Worm (Caenorhabditis elegans) whole organism, young adult: ENCODE measurements around the gene T21B10.4.

ENCODE experiments used
- C06A6.2 ChIP-seq: fragments of 200-800 bp; sonication (Bioruptor generic); conservative IDR thresholded peaks from 2 replicates; pipeline ENCODE4 v1.3.6; 2022; ENCODE audit warnings: missing genetic modification characterization, missing compliant biosample characterization
- C17E4.6 ChIP-seq: fragments of 200-800 bp; sonication (Bioruptor generic); IDR thresholded peaks from 2 replicates; pipeline ENCODE4 v1.3.6; 2022; ENCODE audit warnings: missing genetic modification reagents, missing genetic modification characterization, missing compliant biosample characterization
- F52B5.7 ChIP-seq: sonication (generic microtip); optimal IDR thresholded peaks from 2 replicates; lab custom pipeline; 2016; ENCODE audit warnings: mild to moderate bottlenecking, missing genetic modification characterization, missing compliant biosample characterization
- K12H6.12 ChIP-seq: fragments of 200-800 bp; sonication (Bioruptor generic); optimal IDR thresholded peaks from 2 replicates; lab custom pipeline; 2018; ENCODE audit warnings: mild to moderate bottlenecking, missing genetic modification characterization, missing compliant biosample characterization
- T07F8.4 ChIP-seq: sonication (generic microtip); optimal IDR thresholded peaks from 2 replicates; lab custom pipeline; 2016; ENCODE audit warnings: mild to moderate bottlenecking, missing genetic modification characterization, moderate library complexity, missing compliant biosample characterization
- Y67H2A.10 ChIP-seq: fragments of 200-800 bp; sonication (Bioruptor generic); conservative IDR thresholded peaks from 2 replicates; pipeline ENCODE4 v1.3.6; 2022; ENCODE audit warnings: missing genetic modification reagents, missing genetic modification characterization, missing compliant biosample characterization
- Y79H2A.3 ChIP-seq: fragments of 200-800 bp; sonication (Bioruptor generic); conservative IDR thresholded peaks from 2 replicates; pipeline ENCODE4 v1.3.6; 2022; ENCODE audit warnings: missing genetic modification reagents, missing genetic modification characterization, missing compliant biosample characterization
- Y95B8A.8 ChIP-seq: fragments of 200-800 bp; sonication (Bioruptor generic); IDR thresholded peaks from 2 replicates; pipeline ENCODE4 v1.3.6; 2022; ENCODE audit warnings: missing genetic modification reagents, missing genetic modification characterization, missing compliant biosample characterization
- aptf-2 ChIP-seq: fragments of 200-800 bp; sonication (Bioruptor generic); conservative IDR thresholded peaks from 2 replicates; pipeline ENCODE4 v1.3.6; 2022; ENCODE audit warnings: missing genetic modification reagents, missing genetic modification characterization, missing compliant biosample characterization
- aptf-3 ChIP-seq: fragments of 200-800 bp; sonication (Bioruptor generic); IDR thresholded peaks from 2 replicates; pipeline ENCODE4 v1.3.6; 2022; ENCODE audit warnings: missing genetic modification characterization, missing compliant biosample characterization
- atf-7 ChIP-seq: sonication (generic microtip); optimal IDR thresholded peaks from 2 replicates; lab custom pipeline; 2017; ENCODE audit warnings: mild to moderate bottlenecking, missing genetic modification characterization, missing compliant biosample characterization
- attf-6 ChIP-seq: fragments of 200-800 bp; sonication (Bioruptor generic); IDR thresholded peaks from 2 replicates; pipeline ENCODE4 v1.3.6; 2022; ENCODE audit warnings: missing genetic modification reagents, missing genetic modification characterization, missing compliant biosample characterization
- bed-2 ChIP-seq: fragments of 200-800 bp; sonication (Bioruptor generic); IDR thresholded peaks from 2 replicates; pipeline ENCODE4 v1.3.6; 2022; ENCODE audit warnings: missing genetic modification reagents, missing genetic modification characterization, missing compliant biosample characterization
- cebp-2 ChIP-seq: fragments of 200-800 bp; sonication (Bioruptor generic); IDR thresholded peaks from 2 replicates; pipeline ENCODE4 v1.3.6; 2022; ENCODE audit warnings: missing genetic modification characterization, missing compliant biosample characterization
- ceh-40 ChIP-seq: fragments of 200-800 bp; sonication (Bioruptor generic); IDR thresholded peaks from 2 replicates; pipeline ENCODE4 v1.3.6; 2022; ENCODE audit warnings: missing genetic modification characterization, missing compliant biosample characterization
- ceh-79 ChIP-seq: sonication (generic microtip); optimal IDR thresholded peaks from 2 replicates; lab custom pipeline; 2017; ENCODE audit warnings: mild to moderate bottlenecking, missing genetic modification characterization, missing compliant biosample characterization
- chd-7 ChIP-seq: sonication (generic microtip); optimal IDR thresholded peaks from 2 replicates; lab custom pipeline; 2016; ENCODE audit warnings: mild to moderate bottlenecking, missing genetic modification characterization, moderate library complexity, missing compliant biosample characterization
- die-1 ChIP-seq: sonication (generic microtip); optimal IDR thresholded peaks from 2 replicates; lab custom pipeline; 2016; ENCODE audit warnings: missing genotype, mild to moderate bottlenecking, missing genetic modification characterization, missing compliant biosample characterization
- dox-1 ChIP-seq: fragments of 200-800 bp; sonication (Bioruptor generic); IDR thresholded peaks from 2 replicates; pipeline ENCODE4 v1.3.6; 2022; ENCODE audit warnings: missing genetic modification reagents, missing genetic modification characterization, missing compliant biosample characterization
- egrh-3 ChIP-seq: fragments of 200-800 bp; sonication (Bioruptor generic); IDR thresholded peaks from 2 replicates; pipeline ENCODE4 v1.3.6; 2022; ENCODE audit warnings: missing genetic modification reagents, missing genetic modification characterization, missing compliant biosample characterization
- ekl-4 ChIP-seq: fragments of 200-800 bp; sonication (Bioruptor generic); IDR thresholded peaks from 2 replicates; pipeline ENCODE4 v1.3.6; 2022; ENCODE audit warnings: missing genetic modification reagents, missing genetic modification characterization, missing compliant biosample characterization
- let-526 ChIP-seq: fragments of 200-800 bp; sonication (Bioruptor generic); IDR thresholded peaks from 2 replicates; pipeline ENCODE4 v1.3.6; 2022; ENCODE audit warnings: missing genetic modification reagents, missing genetic modification characterization, missing compliant biosample characterization
- madf-8 ChIP-seq: fragments of 200-800 bp; sonication (Bioruptor generic); conservative IDR thresholded peaks from 2 replicates; pipeline ENCODE4 v1.3.6; 2022; ENCODE audit warnings: missing genetic modification reagents, missing genetic modification characterization, missing compliant biosample characterization
- nfya-2 ChIP-seq: fragments of 200-800 bp; sonication (Bioruptor generic); IDR thresholded peaks from 2 replicates; pipeline ENCODE4 v1.3.6; 2022; ENCODE audit warnings: missing genetic modification reagents, missing genetic modification characterization, missing compliant biosample characterization
- nhr-80 ChIP-seq: sonication (generic microtip); optimal IDR thresholded peaks from 2 replicates; lab custom pipeline; 2016; ENCODE audit warnings: missing genetic modification characterization, missing compliant biosample characterization
- sdz-38 ChIP-seq: sonication (generic microtip); optimal IDR thresholded peaks from 2 replicates; lab custom pipeline; 2016; ENCODE audit warnings: missing genotype, missing genetic modification characterization, missing compliant biosample characterization
- sea-2 ChIP-seq: fragments of 200-800 bp; sonication (Bioruptor generic); IDR thresholded peaks from 2 replicates; pipeline ENCODE4 v1.3.6; 2022; ENCODE audit warnings: missing genetic modification characterization, missing compliant biosample characterization
- snpc-4 ChIP-seq, 5 experiments: fragments of 150-350 bp in 1 of 5; sonication (generic microtip) in 4 of 5; optimal IDR thresholded peaks; 2 replicates each; lab custom pipeline; 2014 to 2018; ENCODE audit warnings: missing genetic modification characterization in 5 of 5, missing biosample characterization in 3 of 5, antibody characterized with exemption in 2 of 5, mild to moderate bottlenecking in 2 of 5, missing compliant biosample characterization in 2 of 5, missing genotype in 2 of 5, moderate library complexity in 2 of 5, missing genetic modification reagents in 1 of 5
- tbx-9 ChIP-seq: sonication (generic microtip); optimal IDR thresholded peaks from 2 replicates; lab custom pipeline; 2016; ENCODE audit warnings: borderline replicate concordance, missing genetic modification characterization, inconsistent platforms, missing compliant biosample characterization
- unc-130 ChIP-seq: sonication (generic microtip); optimal IDR thresholded peaks from 2 replicates; lab custom pipeline; 2016; ENCODE audit warnings: missing genetic modification reagents, missing genetic modification characterization, missing compliant biosample characterization
- zfh-2 ChIP-seq: fragments of 200-800 bp; sonication (Bioruptor generic); conservative IDR thresholded peaks from 2 replicates; pipeline ENCODE4 v1.3.6; 2022; ENCODE audit warnings: missing genetic modification reagents, missing genetic modification characterization, missing compliant biosample characterization
- ztf-25 ChIP-seq: fragments of 200-800 bp; sonication (Bioruptor generic); IDR thresholded peaks from 2 replicates; pipeline ENCODE4 v1.3.6; 2022; ENCODE audit warnings: missing genetic modification reagents, missing genetic modification characterization, missing compliant biosample characterization
- ztf-26 ChIP-seq: sonication (generic microtip); optimal IDR thresholded peaks from 2 replicates; lab custom pipeline; 2017; ENCODE audit warnings: missing genetic modification characterization, missing compliant biosample characterization
- ztf-6 ChIP-seq: fragments of 200-800 bp; sonication (Bioruptor generic); IDR thresholded peaks from 2 replicates; pipeline ENCODE4 v1.3.6; 2022; ENCODE audit warnings: missing genetic modification reagents, missing genetic modification characterization, missing compliant biosample characterization

Gene T21B10.4

DNA sequence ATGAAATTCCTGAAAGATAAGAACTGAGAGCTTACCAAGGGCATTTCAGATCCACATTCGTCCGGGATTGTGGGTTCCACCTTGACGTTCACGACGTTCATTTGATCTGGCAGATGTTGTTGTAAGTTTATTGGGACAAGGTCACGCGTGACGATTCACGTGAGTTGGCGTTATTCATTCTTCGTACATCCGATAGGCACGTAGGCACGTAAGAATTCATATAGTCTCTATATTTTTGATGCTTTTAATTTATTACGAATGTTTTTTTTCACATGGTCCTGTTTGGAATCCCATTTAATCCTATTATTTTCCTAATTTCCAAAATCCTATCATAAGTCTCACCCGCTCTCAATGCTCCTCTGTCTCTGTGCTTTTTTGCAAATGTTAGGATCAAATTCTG is 28.8 kb upstream of the T21B10.4 start, which contains the start of gene B0457.4:
B0457.4 (minus strand) TSS at position 101 of the 400 bp plus-strand sequence.
- TF ChIP-seq ztf-6 (GFP tag; lab: Robert Waterston, UW) (no peak), cebp-2 (GFP tag; lab: Robert Waterston, UW) (no peak), atf-7 (no peak), T07F8.4 (no peak), snpc-4 (GFP tag; optimal IDR thresholded peaks at IDR 0.05; lab: Kevin White, UChicago) (no peak), snpc-4 (tag; optimal IDR thresholded peaks at IDR 0.05; lab: Kevin White, UChicago) (no peak), Y95B8A.8 (no peak), C17E4.6 (GFP tag; lab: Robert Waterston, UW) (no peak), Y67H2A.10 (GFP tag; lab: Robert Waterston, UW) (no peak), ztf-25 (no peak), C06A6.2 (GFP tag; lab: Robert Waterston, UW) (no peak), ceh-40 (no peak), let-526 (GFP tag; lab: Robert Waterston, UW) (no peak)

DNA sequence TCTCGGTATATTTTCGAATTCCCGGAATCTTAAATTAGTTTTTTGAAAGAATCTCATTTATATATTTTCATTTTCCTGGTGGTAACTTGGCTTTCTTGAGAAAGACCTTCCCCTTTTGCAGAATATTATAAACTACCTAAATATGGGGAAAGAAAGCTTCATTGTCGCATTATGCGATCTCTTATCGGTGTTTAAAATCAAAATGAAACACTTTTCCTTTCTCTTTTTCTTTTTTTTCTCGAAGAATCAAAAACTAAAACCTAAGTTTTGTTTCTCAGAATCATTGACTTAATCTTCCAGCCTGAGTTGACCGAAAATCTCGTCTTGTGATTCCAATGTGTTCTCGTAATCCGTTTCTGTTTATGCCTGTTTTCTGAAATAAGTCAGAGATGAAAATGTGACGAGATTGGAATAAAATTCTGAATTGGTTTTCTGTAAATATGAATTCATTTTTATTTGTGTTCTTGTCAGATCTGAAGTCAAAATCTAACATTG is 28.1 kb upstream of the T21B10.4 start:
- no peak for TF ChIP-seq nfya-2 (GFP tag; lab: Robert Waterston, UW)
- TF ChIP-seq K12H6.12 (tag; lab: Kevin White, UChicago) = no peak
- TF ChIP-seq aptf-3 (GFP tag; lab: Robert Waterston, UW) = no peak
- no peak for TF ChIP-seq sea-2 (GFP tag; lab: Robert Waterston, UW)
- TF ChIP-seq ceh-79 (tag; lab: Kevin White, UChicago) = no peak
- no peak for TF ChIP-seq zfh-2 (GFP tag; lab: Robert Waterston, UW)
- TF ChIP-seq madf-8 (GFP tag; lab: Robert Waterston, UW) = no peak
- no peak for TF ChIP-seq F52B5.7 (tag; lab: Kevin White, UChicago)
- no peak for TF ChIP-seq dox-1
- TF ChIP-seq Y79H2A.3 (GFP tag; lab: Robert Waterston, UW) = no peak
- no peak for TF ChIP-seq T07F8.4

DNA sequence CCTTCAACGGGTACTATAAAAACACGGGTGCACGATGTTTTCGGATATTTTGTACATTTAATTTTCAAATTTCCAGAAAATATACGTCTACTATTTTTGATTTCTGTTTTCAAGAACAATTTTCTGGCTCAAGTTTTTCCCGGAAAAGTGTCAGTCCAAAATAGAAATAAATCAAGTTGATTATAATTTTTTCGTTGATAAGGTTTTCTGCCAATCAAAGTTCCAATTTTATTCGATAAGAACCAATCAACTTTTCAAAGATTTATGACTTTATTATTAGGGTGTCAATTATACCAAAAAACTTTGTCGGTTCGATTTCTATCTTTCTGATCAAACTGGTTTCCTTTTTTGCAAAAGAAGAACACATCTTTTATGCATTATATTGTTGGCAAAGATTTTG is 26.0 kb upstream of the T21B10.4 start:
- peak; percentile 49 for TF ChIP-seq nhr-80 (tag; lab: Kevin White, UChicago)
- no peak for TF ChIP-seq egrh-3 (GFP tag; lab: Robert Waterston, UW)
- no peak for TF ChIP-seq tbx-9 (tag; lab: Kevin White, UChicago)

DNA sequence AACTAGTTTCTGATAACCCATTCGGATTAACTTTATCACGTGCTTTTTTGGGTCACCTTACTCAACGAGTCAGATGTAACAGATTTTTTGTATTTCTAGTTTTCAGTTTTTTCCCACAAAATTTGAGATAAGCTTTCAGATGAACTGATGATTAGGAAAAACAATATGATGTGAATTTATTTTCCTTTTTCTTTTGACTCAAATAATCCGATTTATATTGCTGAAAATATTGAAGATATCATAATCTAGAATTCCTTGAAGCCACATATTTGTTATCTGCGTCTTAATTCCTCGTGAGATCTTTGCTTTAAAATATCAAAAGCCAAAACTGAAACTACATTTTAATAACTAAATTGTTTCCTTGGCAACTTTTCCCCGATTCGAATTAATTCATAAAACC is 24.0 kb upstream of the T21B10.4 start:
- TF ChIP-seq chd-7 = no peak
- no peak for TF ChIP-seq ztf-26 (tag; lab: Kevin White, UChicago)
- no peak for TF ChIP-seq attf-6
- no peak for TF ChIP-seq madf-8 (GFP tag; lab: Robert Waterston, UW)
- no peak for TF ChIP-seq K12H6.12 (tag; lab: Kevin White, UChicago)
- no peak for TF ChIP-seq ekl-4 (GFP tag; lab: Robert Waterston, UW)
- TF ChIP-seq sdz-38 (tag; lab: Kevin White, UChicago) = no peak
- no peak for TF ChIP-seq bed-2 (GFP tag; lab: Robert Waterston, UW)
- TF ChIP-seq aptf-2 (GFP tag; lab: Robert Waterston, UW) = no peak
- TF ChIP-seq egrh-3 (GFP tag; lab: Robert Waterston, UW) = no peak
- no peak for TF ChIP-seq die-1
- no peak for TF ChIP-seq unc-130
- TF ChIP-seq, all 124 proteins: peak for 0
